Fruit fly (Drosophila melanogaster) whole organism, wandering third instar larva: ENCODE results near the gene CG11381.

ENCODE experiments used
- Abd-B ChIP-seq: fragments of >200 bp; optimal IDR thresholded peaks from 2 replicates; lab custom pipeline; 2017; ENCODE audit warnings: missing biosample characterization, missing genetic modification characterization
- Myc ChIP-seq: fragments of >200 bp; optimal IDR thresholded peaks from 2 replicates; lab custom pipeline; 2017
- Vsx2 ChIP-seq: fragments of 200-300, 225-300 bp; sonication (Bioruptor generic); optimal IDR thresholded peaks from 2 replicates; lab custom pipeline; 2018; ENCODE audit warnings: missing biosample characterization, missing genetic modification characterization; ENCODE audit not compliant: partially characterized antibody
- br ChIP-seq: fragments of 200-800 bp; sonication (Bioruptor generic); optimal IDR thresholded peaks from 2 replicates; lab custom pipeline; 2016; ENCODE audit warnings: missing biosample characterization, missing genetic modification characterization
- dl ChIP-seq, 2 experiments: fragments of 175-275, 200-275 bp in 1 of 2; fragments of 200-275 bp in 1 of 2; sonication (Bioruptor generic); optimal IDR thresholded peaks; lab custom pipeline; 2018; ENCODE audit warnings: mild to moderate bottlenecking in 2 of 2, missing biosample characterization in 2 of 2, missing genetic modification characterization in 2 of 2, moderate library complexity in 2 of 2; ENCODE audit not compliant: partially characterized antibody in 2 of 2, insufficient read depth in 1 of 2
- fru ChIP-seq: fragments of 200-800 bp; sonication (Bioruptor generic); optimal IDR thresholded peaks from 3 replicates; lab custom pipeline; 2016; ENCODE audit warnings: missing biosample characterization, mild to moderate bottlenecking, missing genetic modification characterization
- h ChIP-seq: fragments of 200-800 bp; sonication (Bioruptor generic); optimal IDR thresholded peaks from 3 replicates; lab custom pipeline; 2016; ENCODE audit warnings: missing biosample characterization, mild to moderate bottlenecking, missing genetic modification characterization
- tai ChIP-seq: sonication (Bioruptor generic); optimal IDR thresholded peaks from 2 replicates; lab custom pipeline; 2016; ENCODE audit warnings: missing biosample characterization, missing genetic modification characterization
- usp ChIP-seq: fragments of >200 bp; optimal IDR thresholded peaks from 2 replicates; lab custom pipeline; 2017; ENCODE audit warnings: missing biosample characterization, missing genetic modification characterization

- TF ChIP-seq fru (GFP tag; lab: Kevin White, UChicago) (no peak), tai (no peak), dl (GFP tag; optimal IDR thresholded peaks at IDR 0.05; lab: Kevin White, UChicago; ENCODE audit: insufficient read depth in 1 of 2, partially characterized antibody in 2 of 2) (no peak), br (GFP tag; lab: Kevin White, UChicago) (no peak), h (no peak), Abd-B (GFP tag; lab: Kevin White, UChicago) (no peak), usp (no peak), Vsx2 (no peak), Myc (lab: Kevin White, UChicago) (no peak)
Observed at dm6 chrX:1231707-1232106, 28.1 kb downstream of the CG11381 start.
